Fruit fly (Drosophila melanogaster): Measurements from ENCODE around the gene CG31729.

The CG31729 gene

DNA sequence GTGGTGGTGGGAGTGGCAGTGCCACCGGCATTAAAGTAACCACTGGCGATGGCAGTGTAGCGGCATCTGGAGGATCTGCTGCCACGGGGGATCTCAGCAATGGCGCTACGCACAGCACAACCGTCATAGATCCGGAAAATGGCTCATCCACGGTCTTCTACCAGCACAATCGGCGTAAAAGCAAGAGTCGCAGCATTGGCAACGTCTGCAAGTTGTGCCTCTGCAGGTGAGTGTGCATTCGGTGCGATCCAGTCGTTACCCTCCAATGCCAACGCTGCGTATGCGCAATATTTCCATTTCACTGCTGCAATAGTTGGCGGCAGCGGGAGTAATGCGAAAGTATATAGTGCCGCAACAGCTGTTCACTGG, 1.3 kb downstream of the CG31729 start:
- TF ChIP-seq CTCF (optimal IDR thresholded peaks at IDR 0.05) = no peak
- no peak for TF ChIP-seq CG8478 (optimal IDR thresholded peaks at IDR 0.05)

DNA sequence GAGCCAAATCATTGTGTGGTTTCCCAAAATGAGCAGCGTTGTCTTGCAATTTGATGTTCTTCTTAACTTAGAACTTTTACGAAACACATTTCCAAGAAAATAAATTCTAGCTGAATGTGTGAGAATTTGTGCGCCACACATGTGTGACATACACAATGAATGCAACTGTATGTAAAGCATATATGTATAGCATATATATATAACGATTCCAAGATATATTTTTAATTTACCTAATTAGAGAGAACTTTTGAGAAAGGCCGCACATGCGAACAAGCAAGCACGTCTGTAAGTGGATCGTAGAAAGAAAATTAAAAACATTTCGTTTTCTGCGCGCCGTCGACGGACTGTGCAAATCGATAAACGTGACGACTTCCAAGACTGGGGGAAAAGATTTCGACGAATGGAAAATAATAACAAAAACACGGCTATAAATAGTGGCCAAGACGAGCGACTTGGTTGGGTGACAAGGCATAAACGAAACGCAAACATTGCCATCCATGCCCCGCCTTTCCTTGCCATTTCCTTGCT, 2.2 kb downstream of the CG31729 start:
- TF ChIP-seq CG8478 (optimal IDR thresholded peaks at IDR 0.05) (no peak), CTCF (optimal IDR thresholded peaks at IDR 0.05) (no peak)

DNA sequence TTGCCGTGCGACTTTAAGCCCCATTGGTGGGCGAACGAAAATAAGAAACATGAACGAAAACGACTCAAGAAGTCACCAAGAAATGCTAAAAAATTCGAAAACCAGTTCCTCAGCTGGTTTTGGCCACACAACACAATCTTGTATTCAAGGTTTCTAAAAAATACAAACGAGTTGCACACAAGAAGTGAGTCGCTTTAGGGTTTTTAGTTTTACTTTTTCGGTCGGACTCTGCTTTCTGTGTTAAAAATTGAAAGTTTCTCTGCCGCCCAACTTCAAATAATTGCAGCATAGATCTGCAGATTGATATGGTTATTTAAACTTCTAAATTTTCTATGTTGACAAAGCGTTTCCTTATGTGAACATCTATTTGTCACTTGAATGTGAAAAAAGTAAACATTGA, 2.8 kb downstream of the CG31729 start, which contains the start of gene CG16824:
CG16824 (plus strand) TSS at position 384 of the 400 bp plus-strand sequence.
- TF ChIP-seq CTCF (optimal IDR thresholded peaks at IDR 0.05) (no peak), CG8478 (optimal IDR thresholded peaks at IDR 0.05) (no peak)

DNA sequence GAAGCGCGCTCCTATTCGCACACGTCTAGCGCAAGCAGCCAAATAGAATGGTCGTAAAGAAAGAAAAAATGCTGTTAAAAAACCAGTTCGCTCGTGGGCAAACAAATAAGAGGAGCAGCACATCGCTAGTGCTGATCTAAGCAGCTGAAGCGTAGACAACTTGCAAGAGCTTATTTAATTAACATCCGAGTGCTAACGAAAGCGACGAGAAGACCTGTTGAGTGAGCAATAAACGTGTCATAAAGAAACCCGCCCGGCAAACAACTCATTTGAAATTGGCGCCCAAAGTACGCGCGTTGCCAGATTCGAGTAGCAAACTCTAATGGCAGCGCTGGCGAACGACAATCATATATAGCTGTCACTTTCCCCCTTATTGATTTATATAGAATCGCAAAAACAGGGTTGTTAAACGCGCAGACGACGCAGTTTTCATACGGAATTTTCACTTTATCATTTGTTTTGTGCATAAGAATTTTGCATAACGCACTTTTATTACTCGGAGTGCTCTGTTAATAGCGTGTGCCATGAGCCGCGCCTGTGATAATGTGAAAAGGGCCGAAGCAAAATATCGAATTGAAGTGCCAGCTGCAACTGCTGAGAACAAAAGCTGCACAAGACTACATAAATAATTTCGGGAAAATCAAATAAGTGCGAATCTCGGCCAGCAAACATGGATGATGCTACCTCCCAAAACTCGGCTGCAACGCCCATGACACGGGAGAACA, 6.3 kb downstream of the CG31729 start:
- TF ChIP-seq CG8478 (optimal IDR thresholded peaks at IDR 0.05) (no peak), CTCF (optimal IDR thresholded peaks at IDR 0.05) (peak; percentile 35 to 42)

DNA sequence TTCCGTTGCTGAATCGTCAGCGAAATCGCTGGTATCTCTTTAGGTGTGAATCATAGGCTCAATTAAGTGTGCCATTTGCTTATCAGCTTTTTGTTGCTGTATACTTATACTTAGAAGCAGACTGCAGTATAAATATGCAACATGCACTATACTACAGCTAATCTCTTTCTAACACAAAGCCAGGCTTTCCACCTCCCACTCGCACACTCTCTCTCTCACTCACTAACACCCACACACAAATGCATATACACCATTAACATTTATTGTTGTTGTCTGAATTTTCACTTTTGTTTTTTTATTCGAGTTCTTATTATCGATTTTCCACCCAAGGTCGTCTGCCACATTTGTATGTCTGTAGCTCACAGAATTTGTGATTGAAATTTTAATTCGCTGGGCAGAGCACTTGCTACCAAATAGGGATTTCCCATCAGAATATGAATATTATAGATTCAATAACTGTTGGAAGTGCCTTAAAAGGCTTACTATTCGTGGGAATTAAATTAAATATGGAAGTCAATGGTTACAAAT, 7.0 kb downstream of the CG31729 start:
- no peak for TF ChIP-seq CG8478 (optimal IDR thresholded peaks at IDR 0.05)

DNA sequence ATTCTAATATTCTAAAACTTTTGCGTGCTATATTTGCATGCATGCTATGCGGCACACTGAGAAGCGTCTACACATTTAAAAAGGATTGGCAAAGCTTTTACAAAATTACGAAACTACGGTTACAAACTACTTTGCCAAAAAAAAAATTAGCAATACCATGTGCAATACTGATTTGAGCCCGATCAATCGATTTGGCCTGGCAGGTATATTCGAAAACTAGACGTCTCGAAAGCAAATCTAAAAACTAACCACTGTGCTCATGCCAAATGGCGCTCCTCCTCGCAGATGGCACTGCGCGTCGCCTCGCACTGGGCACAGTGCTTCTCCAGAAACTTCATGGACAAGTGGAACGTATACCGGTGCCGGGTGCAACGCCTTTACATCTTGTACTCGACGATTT, 14.7 kb downstream of the CG31729 start, which contains the start of gene CG16825:
CG16825 (plus strand) TSS at position 301 of the 400 bp plus-strand sequence.
- no peak for TF ChIP-seq CTCF (optimal IDR thresholded peaks at IDR 0.05)
- no peak for TF ChIP-seq CG8478 (optimal IDR thresholded peaks at IDR 0.05)

DNA sequence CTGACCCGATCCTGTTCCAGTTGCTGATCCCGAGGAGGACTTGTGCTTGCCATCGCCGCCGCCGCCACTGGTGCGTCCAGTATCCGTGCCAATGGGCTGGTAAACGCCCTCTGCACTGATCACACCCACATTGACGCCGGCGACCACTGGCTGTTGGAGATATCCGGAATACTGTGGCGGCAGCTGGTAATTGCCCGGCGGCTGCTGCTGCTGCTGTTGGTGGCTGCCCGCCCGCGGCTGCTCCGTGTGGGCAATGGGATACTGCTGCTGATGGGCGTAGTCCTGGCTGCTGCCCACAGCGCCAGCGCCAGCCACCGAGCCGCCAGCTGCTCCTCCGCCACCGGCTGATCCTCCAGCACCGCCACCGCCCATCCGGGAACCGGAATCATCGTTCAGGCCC, 15.2 kb downstream of the CG31729 start:
- TF ChIP-seq CTCF (optimal IDR thresholded peaks at IDR 0.05) (no peak), CG8478 (optimal IDR thresholded peaks at IDR 0.05) (no peak)

DNA sequence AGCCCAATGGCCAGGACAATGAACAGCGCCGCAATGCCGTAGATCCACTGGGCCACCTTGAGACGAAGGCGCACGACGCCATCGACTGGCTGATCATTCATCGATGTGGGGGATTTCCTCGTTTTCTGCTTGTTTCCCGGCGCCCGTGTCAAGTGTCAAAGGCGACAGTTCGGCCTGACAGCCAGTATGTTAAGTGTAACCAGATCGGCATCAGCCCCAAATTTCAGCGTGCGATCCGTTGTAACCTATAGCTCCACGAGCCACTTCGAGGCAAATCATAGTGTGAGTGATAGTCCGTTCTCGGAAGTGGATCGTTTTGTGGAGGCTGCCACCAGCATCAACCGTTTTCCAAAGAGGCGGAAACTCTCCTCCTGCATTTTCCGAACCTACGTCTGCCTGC, 16.9 kb downstream of the CG31729 start, which contains the start of gene CG43779:
CG43779 (minus strand) TSS at position 101 of the 400 bp plus-strand sequence.
- no peak for TF ChIP-seq CTCF (optimal IDR thresholded peaks at IDR 0.05)
- no peak for TF ChIP-seq CG8478 (optimal IDR thresholded peaks at IDR 0.05)

DNA sequence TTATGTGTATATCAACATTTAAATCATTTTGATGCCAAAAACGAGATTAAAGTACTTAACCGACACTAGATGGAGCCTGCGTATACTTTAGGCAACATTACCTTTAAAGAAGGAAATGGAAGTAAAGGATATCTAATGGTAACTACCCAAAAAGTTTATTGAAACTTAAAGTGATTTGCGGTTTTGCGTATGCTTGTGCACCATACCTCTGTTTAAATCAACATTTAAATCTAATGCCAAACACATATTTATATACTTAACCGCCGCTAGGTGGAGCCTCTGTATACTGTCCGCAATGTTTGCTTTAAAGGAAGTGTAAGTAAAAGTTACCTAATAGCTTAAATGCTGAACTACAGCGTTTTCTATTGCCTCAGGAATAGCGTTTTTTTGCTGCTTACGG, 36.0 kb downstream of the CG31729 start:
- TF ChIP-seq CTCF (optimal IDR thresholded peaks at IDR 0.05) (peak; percentile 61 to 71), CG8478 (optimal IDR thresholded peaks at IDR 0.05) (no peak)

DNA sequence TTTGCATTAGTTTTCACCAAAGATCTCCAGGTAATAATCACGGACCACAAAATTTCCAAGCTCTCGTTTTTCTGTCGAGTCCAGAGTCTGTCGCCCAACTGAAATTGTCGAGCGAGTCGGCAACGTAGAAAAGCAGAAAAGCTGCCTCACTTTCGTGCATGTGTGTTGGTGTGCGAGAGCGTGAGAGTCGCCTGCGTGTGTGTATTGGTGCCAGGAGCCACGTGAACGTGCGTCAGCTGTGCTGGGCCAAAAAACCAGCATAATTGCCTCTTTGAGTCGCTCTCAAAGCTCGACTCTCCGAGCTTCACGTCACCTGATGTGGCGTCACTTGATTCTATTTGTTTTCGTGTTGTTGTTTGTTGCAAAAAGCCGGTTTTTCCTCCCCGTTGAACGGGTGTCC, 41.2 kb downstream of the CG31729 start, which contains the start of gene hbt:
hbt (minus strand) TSS at position 101 of the 400 bp plus-strand sequence.
- TF ChIP-seq CG8478 (optimal IDR thresholded peaks at IDR 0.05) (no peak), CTCF (optimal IDR thresholded peaks at IDR 0.05) (no peak)

DNA sequence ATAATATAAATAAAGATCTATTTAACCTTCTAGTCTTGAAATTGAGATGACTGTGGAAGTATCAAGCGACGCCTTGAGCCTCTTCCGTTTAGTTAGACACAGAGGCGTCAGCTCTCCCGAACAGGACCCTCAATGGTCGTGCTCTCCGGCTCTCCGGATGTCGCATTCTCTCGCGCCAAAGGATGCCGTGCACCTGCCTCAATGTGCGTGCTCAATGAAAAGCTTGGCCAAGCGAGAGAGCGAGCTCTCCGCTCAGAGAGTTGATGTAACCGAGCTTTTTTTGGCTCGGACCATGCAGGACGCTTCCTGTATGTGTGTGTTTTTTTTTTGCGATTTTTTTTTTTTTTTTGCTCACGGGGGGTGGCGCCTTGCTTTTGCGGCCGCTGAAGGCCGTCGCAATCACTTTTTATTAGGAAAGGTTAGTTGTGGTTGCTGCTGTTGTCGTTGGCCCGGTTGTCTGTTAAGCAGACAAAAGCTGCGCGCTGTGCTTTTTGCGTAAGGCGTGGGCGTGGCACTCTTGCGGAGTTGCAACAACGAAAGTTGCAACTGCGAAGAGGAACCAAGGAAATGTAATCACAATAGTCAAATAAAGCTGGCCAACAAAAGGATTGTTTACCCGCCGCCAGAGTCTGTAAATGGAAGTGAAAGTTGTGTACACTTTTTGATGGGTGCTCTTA, 42.2 kb downstream of the CG31729 start:
- TF ChIP-seq CTCF (optimal IDR thresholded peaks at IDR 0.05) (no peak), CG8478 (optimal IDR thresholded peaks at IDR 0.05) (no peak)

DNA sequence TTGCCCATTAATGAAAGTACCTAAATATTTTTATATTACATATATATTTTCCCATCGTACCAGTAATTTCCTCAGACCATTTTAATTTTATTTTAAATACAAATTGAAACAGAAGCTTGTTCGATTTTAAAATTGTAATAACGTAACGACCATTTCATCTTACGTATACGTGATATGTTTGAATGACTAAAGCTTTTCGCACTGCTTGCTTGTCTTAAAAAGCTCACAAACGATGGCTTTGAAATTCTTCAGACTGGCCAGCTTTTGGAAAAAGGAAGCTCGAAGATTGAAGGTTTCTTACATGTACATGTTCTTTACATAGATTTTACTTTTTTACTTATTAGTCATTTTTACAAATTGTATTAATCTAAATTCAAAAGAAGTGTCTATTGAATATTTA, 42.9 kb downstream of the CG31729 start:
- TF ChIP-seq CTCF (optimal IDR thresholded peaks at IDR 0.05) = no peak

DNA sequence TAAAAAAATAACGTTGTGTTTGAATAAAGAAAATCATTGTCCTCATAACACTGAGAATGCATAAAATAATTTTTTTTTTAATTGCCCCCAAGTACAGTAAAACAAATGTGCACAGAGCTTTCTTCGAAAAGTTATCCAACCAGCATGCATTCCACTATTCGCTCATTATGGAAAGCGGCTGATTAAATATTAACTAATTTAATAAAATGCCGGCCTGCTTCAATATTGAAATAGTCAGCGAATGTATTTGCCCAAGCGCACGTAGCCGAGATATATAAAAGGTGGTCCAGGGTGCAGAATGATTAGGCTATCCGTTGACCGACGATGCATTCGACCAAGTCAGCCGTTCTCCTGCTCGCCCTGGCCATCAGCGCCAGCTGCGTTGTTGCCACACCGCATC, 57.7 kb downstream of the CG31729 start, which contains the start of gene CG16826:
CG16826 (plus strand) TSS at position 301 of the 400 bp plus-strand sequence.
- TF ChIP-seq CTCF (optimal IDR thresholded peaks at IDR 0.05) = no peak
- TF ChIP-seq CG8478 (optimal IDR thresholded peaks at IDR 0.05) = no peak

DNA sequence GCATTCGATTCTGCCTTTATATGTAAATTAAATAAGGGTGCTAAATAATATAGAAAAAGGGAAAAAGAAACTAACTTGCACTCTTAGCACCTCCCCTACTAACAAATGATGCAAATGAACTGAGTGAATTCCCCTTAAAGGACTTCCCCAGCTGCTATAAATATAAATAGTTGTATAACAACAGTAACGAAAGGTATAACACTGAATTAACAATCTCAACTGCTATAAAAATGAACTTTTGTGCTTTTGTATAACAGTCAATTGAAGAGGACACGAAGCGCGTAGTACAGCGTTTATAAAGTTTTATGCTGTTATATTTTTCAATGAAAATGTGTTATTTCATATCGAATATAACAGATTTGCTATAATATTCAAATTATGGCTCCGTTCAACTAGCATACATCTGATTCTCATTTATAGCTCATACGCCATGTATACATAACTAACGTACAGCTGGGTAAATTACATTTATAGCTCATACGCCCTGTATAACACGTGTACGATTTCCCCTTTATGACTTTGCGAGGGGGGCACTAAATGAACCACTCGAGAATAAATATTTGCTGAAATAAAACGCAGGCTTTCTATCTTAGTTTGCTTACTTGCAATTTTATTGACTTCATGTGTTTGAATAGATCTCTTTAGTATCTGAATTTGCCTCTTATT, 59.6 kb downstream of the CG31729 start:
- no peak for TF ChIP-seq CG8478 (optimal IDR thresholded peaks at IDR 0.05)

Measured in S2 (cell line).